Fruit fly (Drosophila melanogaster) whole organism, wandering third instar larva: ENCODE results near the gene EMC4.

Experiments used
- Abd-B ChIP-seq: fragments of >200 bp; optimal IDR thresholded peaks from 2 replicates; lab custom pipeline; 2017; ENCODE audit warnings: missing biosample characterization, missing genetic modification characterization
- CG32264 ChIP-seq: fragments of 200-800 bp; sonication (Bioruptor generic); optimal IDR thresholded peaks from 2 replicates; lab custom pipeline; 2016; ENCODE audit warnings: missing biosample characterization, missing genetic modification characterization
- CG9705 ChIP-seq: fragments of 200-800 bp; sonication (Bioruptor generic); optimal IDR thresholded peaks from 2 replicates; lab custom pipeline; 2018; ENCODE audit warnings: missing biosample characterization, mild to moderate bottlenecking, missing genetic modification characterization
- CrebA ChIP-seq: fragments of 200-800 bp; sonication (Bioruptor generic); optimal IDR thresholded peaks from 2 replicates; lab custom pipeline; 2016; ENCODE audit warnings: missing biosample characterization, mild to moderate bottlenecking, missing genetic modification characterization, borderline replicate concordance
- Dfd ChIP-seq: fragments of >200 bp; optimal IDR thresholded peaks from 2 replicates; lab custom pipeline; 2017; ENCODE audit warnings: missing biosample characterization, missing genetic modification characterization
- Dif ChIP-seq: fragments of 200-275, 200-300 bp; sonication (Bioruptor generic); optimal IDR thresholded peaks from 2 replicates; lab custom pipeline; 2018; ENCODE audit warnings: missing biosample characterization, missing genetic modification characterization; ENCODE audit not compliant: partially characterized antibody
- GATAd ChIP-seq: sonication (Bioruptor generic); optimal IDR thresholded peaks from 2 replicates; lab custom pipeline; 2016; ENCODE audit warnings: missing biosample characterization, missing genetic modification characterization
- HLH106 ChIP-seq: fragments of 200-800 bp; optimal IDR thresholded peaks from 3 replicates; lab custom pipeline; 2019; ENCODE audit warnings: missing biosample characterization, mild to moderate bottlenecking, missing genetic modification characterization, moderate library complexity
- Hnf4 ChIP-seq: fragments of 200-800 bp; sonication (Bioruptor generic); optimal IDR thresholded peaks from 2 replicates; lab custom pipeline; 2016; ENCODE audit warnings: missing biosample characterization, mild to moderate bottlenecking, missing genetic modification characterization
- Hr78 ChIP-seq: fragments of >200 bp; optimal IDR thresholded peaks from 2 replicates; lab custom pipeline; 2017; ENCODE audit warnings: missing biosample characterization, missing genetic modification characterization
- Hr83 ChIP-seq: fragments of 200-300 bp; sonication (Bioruptor generic); optimal IDR thresholded peaks from 2 replicates; lab custom pipeline; 2016; ENCODE audit warnings: missing biosample characterization, mild to moderate bottlenecking, missing genetic modification characterization, moderate library complexity; ENCODE audit not compliant: poor library complexity, severe bottlenecking
- Jra ChIP-seq: sonication (Bioruptor generic); optimal IDR thresholded peaks from 2 replicates; lab custom pipeline; 2016; ENCODE audit warnings: missing biosample characterization, missing genetic modification characterization
- Mio ChIP-seq: sonication (Bioruptor generic); optimal IDR thresholded peaks from 2 replicates; lab custom pipeline; 2016; ENCODE audit warnings: missing biosample characterization, missing genetic modification characterization
- Myc ChIP-seq: fragments of >200 bp; optimal IDR thresholded peaks from 2 replicates; lab custom pipeline; 2017
- N ChIP-seq: fragments of >200 bp; optimal IDR thresholded peaks from 2 replicates; lab custom pipeline; 2018; ENCODE audit warnings: missing biosample characterization, missing external identifiers, missing genetic modification characterization
- OdsH ChIP-seq: fragments of 200-800 bp; sonication (Bioruptor generic); optimal IDR thresholded peaks from 2 replicates; lab custom pipeline; 2016; ENCODE audit warnings: missing biosample characterization, mild to moderate bottlenecking, missing genetic modification characterization
- Rel ChIP-seq, 2 experiments: fragments of 200-800 bp; sonication (Bioruptor generic) in 1 of 2; optimal IDR thresholded peaks; 2 replicates in 1 of 2; 3 replicates in 1 of 2; lab custom pipeline; 2016 to 2019; ENCODE audit warnings: mild to moderate bottlenecking in 2 of 2, missing biosample characterization in 2 of 2, missing genetic modification characterization in 2 of 2, moderate library complexity in 1 of 2
- Sp1 ChIP-seq: fragments of 200-800 bp; sonication (Bioruptor generic); optimal IDR thresholded peaks from 3 replicates; lab custom pipeline; 2019; ENCODE audit warnings: missing biosample characterization, mild to moderate bottlenecking, missing genetic modification characterization, moderate library complexity
- Vsx2 ChIP-seq: fragments of 200-300, 225-300 bp; sonication (Bioruptor generic); optimal IDR thresholded peaks from 2 replicates; lab custom pipeline; 2018; ENCODE audit warnings: missing biosample characterization, missing genetic modification characterization; ENCODE audit not compliant: partially characterized antibody
- br ChIP-seq: fragments of 200-800 bp; sonication (Bioruptor generic); optimal IDR thresholded peaks from 2 replicates; lab custom pipeline; 2016; ENCODE audit warnings: missing biosample characterization, missing genetic modification characterization
- brk ChIP-seq: fragments of 200-800 bp; sonication (Bioruptor generic); optimal IDR thresholded peaks from 2 replicates; lab custom pipeline; 2016; ENCODE audit warnings: missing biosample characterization, mild to moderate bottlenecking, missing genetic modification characterization
- dl ChIP-seq, 2 experiments: fragments of 175-275, 200-275 bp in 1 of 2; fragments of 200-275 bp in 1 of 2; sonication (Bioruptor generic); optimal IDR thresholded peaks; lab custom pipeline; 2018; ENCODE audit warnings: mild to moderate bottlenecking in 2 of 2, missing biosample characterization in 2 of 2, missing genetic modification characterization in 2 of 2, moderate library complexity in 2 of 2; ENCODE audit not compliant: partially characterized antibody in 2 of 2, insufficient read depth in 1 of 2
- dsf ChIP-seq: sonication (Bioruptor generic); optimal IDR thresholded peaks from 2 replicates; lab custom pipeline; 2016; ENCODE audit warnings: missing biosample characterization, missing genetic modification characterization, borderline replicate concordance
- ey ChIP-seq: fragments of 200-800 bp; sonication (Bioruptor generic); optimal IDR thresholded peaks from 2 replicates; lab custom pipeline; 2016; ENCODE audit warnings: missing biosample characterization, missing genetic modification characterization
- foxo ChIP-seq, 2 experiments: fragments of 200-800 bp; sonication (Bioruptor generic); optimal IDR thresholded peaks; 2 replicates in 1 of 2; 3 replicates in 1 of 2; lab custom pipeline; 2016 to 2017; ENCODE audit warnings: missing biosample characterization in 2 of 2, missing genetic modification characterization in 2 of 2
- fru ChIP-seq: fragments of 200-800 bp; sonication (Bioruptor generic); optimal IDR thresholded peaks from 3 replicates; lab custom pipeline; 2016; ENCODE audit warnings: missing biosample characterization, mild to moderate bottlenecking, missing genetic modification characterization
- h ChIP-seq: fragments of 200-800 bp; sonication (Bioruptor generic); optimal IDR thresholded peaks from 3 replicates; lab custom pipeline; 2016; ENCODE audit warnings: missing biosample characterization, mild to moderate bottlenecking, missing genetic modification characterization
- lola ChIP-seq: fragments of >200 bp; optimal IDR thresholded peaks from 2 replicates; lab custom pipeline; 2017; ENCODE audit warnings: missing biosample characterization, missing genetic modification characterization
- pan ChIP-seq: fragments of >200 bp; optimal IDR thresholded peaks from 2 replicates; lab custom pipeline; 2017
- psq ChIP-seq: fragments of 200-800 bp; sonication (Bioruptor generic); optimal IDR thresholded peaks from 3 replicates; lab custom pipeline; 2017; ENCODE audit warnings: missing biosample characterization, mild to moderate bottlenecking, missing genetic modification characterization, moderate library complexity
- rgr ChIP-seq: fragments of 200-800 bp; sonication (Bioruptor generic); optimal IDR thresholded peaks from 3 replicates; lab custom pipeline; 2016; ENCODE audit warnings: missing biosample characterization, mild to moderate bottlenecking, missing genetic modification characterization
- sage ChIP-seq: fragments of 200-800 bp; sonication (Bioruptor generic); optimal IDR thresholded peaks from 2 replicates; lab custom pipeline; 2016; ENCODE audit warnings: missing biosample characterization, mild to moderate bottlenecking, missing genetic modification characterization
- sv ChIP-seq: fragments of 200-800 bp; sonication (Bioruptor generic); optimal IDR thresholded peaks from 3 replicates; lab custom pipeline; 2016; ENCODE audit warnings: missing biosample characterization, missing genetic modification characterization
- tai ChIP-seq: sonication (Bioruptor generic); optimal IDR thresholded peaks from 2 replicates; lab custom pipeline; 2016; ENCODE audit warnings: missing biosample characterization, missing genetic modification characterization
- usp ChIP-seq: fragments of >200 bp; optimal IDR thresholded peaks from 2 replicates; lab custom pipeline; 2017; ENCODE audit warnings: missing biosample characterization, missing genetic modification characterization
- woc ChIP-seq: sonication (Bioruptor generic); optimal IDR thresholded peaks from 2 replicates; lab custom pipeline; 2016; ENCODE audit warnings: missing biosample characterization, mild to moderate bottlenecking, missing genetic modification characterization

The EMC4 gene

DNA sequence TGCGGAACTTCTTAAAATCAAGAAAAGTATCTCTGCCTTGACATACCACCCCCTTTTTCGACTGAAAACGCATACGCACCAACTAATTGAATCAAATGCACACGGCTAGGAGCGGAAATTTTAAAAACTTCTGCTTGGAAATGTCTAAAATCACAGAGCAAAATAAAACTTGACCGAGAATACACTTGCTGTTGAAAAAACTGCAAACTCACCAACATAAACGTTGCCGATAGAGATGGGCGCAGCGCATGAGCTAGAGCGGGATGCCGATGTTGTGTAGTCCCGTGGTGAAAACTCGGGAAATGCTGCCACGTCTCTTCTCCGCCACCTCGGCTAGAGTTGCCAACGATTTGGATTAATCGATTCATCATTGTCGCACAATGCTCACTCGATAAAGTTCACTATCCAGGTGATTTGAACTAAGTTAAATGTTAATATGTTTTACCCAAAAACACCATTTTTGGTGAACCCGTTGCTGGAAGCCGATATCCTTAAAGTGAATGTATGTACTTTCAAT is 3.9 kb upstream of the EMC4 start, which contains the start of the genes CG11109 and Arf1:
Gene CG11109, plus strand, starts transcription at position 356 of the 517 bp plus-strand sequence.
Gene Arf1, minus strand, starts transcription at position 387 of the 517 bp plus-strand sequence.
- TF ChIP-seq Myc (peak; percentile 44), OdsH (GFP tag; lab: Kevin White, UChicago) (no peak), rgr (GFP tag; lab: Kevin White, UChicago) (peak; percentile 16), Sp1 (GFP tag; lab: Kevin White, UChicago) (peak; percentile 36), Mio (no peak), fru (GFP tag; lab: Kevin White, UChicago) (peak; percentile 63), Rel (GFP tag; optimal IDR thresholded peaks at IDR 0.05; lab: Kevin White, UChicago) (no peak), Rel (tag; optimal IDR thresholded peaks at IDR 0.05; lab: Kevin White, UChicago) (peak; percentile 40), Hr83 (GFP tag; lab: Kevin White, UChicago) (peak; percentile 60), Jra (GFP tag; lab: Kevin White, UChicago) (peak; percentile 48), Dif (GFP tag; lab: Kevin White, UChicago) (no peak)

DNA sequence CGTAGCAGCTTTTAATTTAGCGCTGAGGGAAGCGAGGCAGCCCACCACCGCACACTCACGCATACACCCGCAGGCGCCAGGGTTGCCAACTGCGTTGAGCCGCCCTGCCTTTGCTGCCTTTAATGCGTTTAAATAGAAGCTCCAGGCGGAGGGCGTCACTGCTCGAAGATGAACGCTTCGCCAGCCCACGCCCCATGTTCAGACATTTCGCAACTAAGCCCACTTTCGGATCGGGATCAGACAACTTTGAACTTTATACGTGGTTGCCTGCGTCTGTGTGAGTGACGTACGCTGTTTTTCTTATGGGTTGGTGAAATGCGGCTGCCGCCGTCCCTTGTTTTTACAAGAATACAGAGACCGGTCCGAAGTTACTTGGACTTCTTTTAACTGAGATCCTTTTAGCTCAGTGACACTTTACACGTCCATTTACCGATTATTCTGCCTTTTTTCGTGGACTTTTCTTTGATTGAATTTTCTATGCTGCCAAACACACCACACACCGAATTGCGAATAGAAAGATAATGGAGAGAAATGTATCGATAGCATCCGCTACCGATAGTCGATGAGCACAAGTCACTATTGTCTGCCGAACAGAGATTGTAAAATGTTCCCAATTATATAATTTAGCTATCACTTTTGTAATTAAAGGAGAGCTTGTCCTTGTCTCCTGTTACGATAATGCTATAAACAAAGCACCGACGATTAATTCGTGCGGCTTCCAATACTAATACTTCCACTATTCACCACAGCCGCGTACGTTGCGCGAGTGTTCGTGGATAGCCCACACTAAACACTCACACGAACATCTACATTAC is 3.2 kb upstream of the EMC4 start:
- TF ChIP-seq HLH106 (peak; percentile 3), Sp1 (GFP tag; lab: Kevin White, UChicago) (peak; percentile 2), h (GFP tag; lab: Kevin White, UChicago) (peak; percentile 33), CrebA (GFP tag; lab: Kevin White, UChicago) (no peak), Dfd (GFP tag; lab: Kevin White, UChicago) (no peak), CG32264 (GFP tag; lab: Kevin White, UChicago) (no peak), psq (peak; percentile 74), Hr78 (GFP tag; lab: Kevin White, UChicago) (no peak), sage (no peak), N (GFP tag; lab: Kevin White, UChicago) (peak; percentile 37), foxo (GFP tag; optimal IDR thresholded peaks at IDR 0.05; lab: Kevin White, UChicago) (peak in 1 of 2 experiments; percentile 26), brk (GFP tag; lab: Kevin White, UChicago) (peak; percentile 49), br (GFP tag; lab: Kevin White, UChicago) (peak; percentile 9), Hnf4 (GFP tag; lab: Kevin White, UChicago) (peak; percentile 42), Myc (peak; percentile 60)

dm6 chr3L:22870378-22870777 is 2.3 kb upstream of the EMC4 start:
- TF ChIP-seq Dfd (GFP tag; lab: Kevin White, UChicago) (no peak), Hr83 (GFP tag; lab: Kevin White, UChicago) (no peak), Mio (no peak), Jra (GFP tag; lab: Kevin White, UChicago) (peak; percentile 11), Rel (GFP tag; optimal IDR thresholded peaks at IDR 0.05; lab: Kevin White, UChicago) (no peak), Rel (tag; optimal IDR thresholded peaks at IDR 0.05; lab: Kevin White, UChicago) (peak; percentile 4)

DNA sequence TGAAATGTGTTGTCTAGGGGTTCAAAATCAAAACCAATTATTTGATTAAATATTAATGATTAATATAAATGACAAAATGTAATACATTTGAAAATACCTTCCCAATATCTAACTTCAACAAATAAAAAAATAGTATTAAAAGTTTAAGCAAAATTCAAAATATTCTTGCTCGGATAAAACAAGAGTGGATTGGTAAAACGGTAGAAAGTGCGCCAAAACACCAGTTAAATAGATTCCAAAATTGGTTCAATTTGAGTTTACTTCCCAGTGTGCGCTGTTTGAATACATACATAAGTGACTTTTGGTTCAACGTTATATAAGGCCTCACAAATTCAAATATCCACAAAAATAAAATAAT is 3.0 kb downstream of the EMC4 start:
- TF ChIP-seq Dif (GFP tag; lab: Kevin White, UChicago) (no peak), sage (peak; percentile 87), OdsH (GFP tag; lab: Kevin White, UChicago) (peak; percentile 70), dl (GFP tag; optimal IDR thresholded peaks at IDR 0.05; lab: Kevin White, UChicago; ENCODE audit: insufficient read depth in 1 of 2, partially characterized antibody in 2 of 2) (no peak), psq (peak; percentile 57), rgr (GFP tag; lab: Kevin White, UChicago) (peak; percentile 65), Sp1 (GFP tag; lab: Kevin White, UChicago) (peak; percentile 58), h (GFP tag; lab: Kevin White, UChicago) (peak; percentile 69), CG9705 (GFP tag; lab: Kevin White, UChicago) (no peak), Hnf4 (GFP tag; lab: Kevin White, UChicago) (peak; percentile 56), brk (GFP tag; lab: Kevin White, UChicago) (peak; percentile 43), Abd-B (GFP tag; lab: Kevin White, UChicago) (no peak), Vsx2 (no peak), GATAd (GFP tag; lab: Kevin White, UChicago) (no peak), HLH106 (peak; percentile 65), foxo (GFP tag; optimal IDR thresholded peaks at IDR 0.05; lab: Kevin White, UChicago) (peak in 1 of 2 experiments; percentile 80), CG32264 (GFP tag; lab: Kevin White, UChicago) (no peak), Hr78 (GFP tag; lab: Kevin White, UChicago) (no peak), pan (lab: Kevin White, UChicago) (no peak), Rel (GFP tag; optimal IDR thresholded peaks at IDR 0.05; lab: Kevin White, UChicago) (peak; percentile 62), Rel (tag; optimal IDR thresholded peaks at IDR 0.05; lab: Kevin White, UChicago) (peak; percentile 7), N (GFP tag; lab: Kevin White, UChicago) (no peak), sv (GFP tag; lab: Kevin White, UChicago) (peak; percentile 39), br (GFP tag; lab: Kevin White, UChicago) (peak; percentile 48), woc (GFP tag; lab: Kevin White, UChicago) (peak; percentile 55), Mio (no peak), fru (GFP tag; lab: Kevin White, UChicago) (peak; percentile 62), ey (peak; percentile 12), lola (no peak), tai (GFP tag; lab: Kevin White, UChicago) (peak; percentile 44), dsf (GFP tag; lab: Kevin White, UChicago) (peak; percentile 16), Jra (GFP tag; lab: Kevin White, UChicago) (no peak), CrebA (GFP tag; lab: Kevin White, UChicago) (peak; percentile 50), Myc (no peak), usp (GFP tag; lab: Kevin White, UChicago) (no peak)
